Fruit fly (Drosophila melanogaster) whole organism, embryonic: Measurements from ENCODE around the gene UbcE2H.

Experiments used
- CG10366 ChIP-seq: fragments of 200-800 bp; sonication (Bioruptor generic); IDR thresholded peaks from 2 replicates; pipeline ENCODE4 v1.3.6; 2022; ENCODE audit warnings: missing biosample characterization, missing genetic modification characterization
- CG11247 ChIP-seq: fragments of 200-800 bp; sonication (Bioruptor generic); IDR thresholded peaks from 2 replicates; pipeline ENCODE4 v1.3.6; 2022; ENCODE audit warnings: missing biosample characterization, missing genetic modification characterization
- CG13894 ChIP-seq: fragments of 200-800 bp; sonication (Bioruptor generic); optimal IDR thresholded peaks from 3 replicates; lab custom pipeline; 2018; ENCODE audit warnings: missing biosample characterization, mild to moderate bottlenecking, missing genetic modification characterization, moderate library complexity
- CG14014 ChIP-seq: fragments of 200-800 bp; sonication (Bioruptor generic); IDR thresholded peaks from 2 replicates; pipeline ENCODE4 v1.3.6; 2022; ENCODE audit warnings: missing biosample characterization, missing genetic modification characterization
- CG14050 ChIP-seq: fragments of 200-800 bp; sonication (Bioruptor generic); IDR thresholded peaks from 3 replicates; pipeline ENCODE4 v1.3.6; 2022; ENCODE audit warnings: missing biosample characterization, missing genetic modification characterization
- CG1602 ChIP-seq: fragments of 200-800 bp; sonication (Bioruptor generic); optimal IDR thresholded peaks from 3 replicates; lab custom pipeline; 2016; ENCODE audit warnings: missing biosample characterization, missing genetic modification characterization
- CG16779 ChIP-seq: fragments of 200-800 bp; sonication (Bioruptor generic); IDR thresholded peaks from 2 replicates; pipeline ENCODE4 v1.3.6; 2022; ENCODE audit warnings: missing biosample characterization, missing genetic modification characterization
- CG17186 ChIP-seq: fragments of 200-800 bp; sonication (Bioruptor generic); optimal IDR thresholded peaks from 3 replicates; lab custom pipeline; 2017; ENCODE audit warnings: missing biosample characterization, missing genetic modification reagents, missing genetic modification characterization
- CG17385 ChIP-seq: fragments of 200-800 bp; sonication (Bioruptor generic); optimal IDR thresholded peaks from 3 replicates; lab custom pipeline; 2018; ENCODE audit warnings: missing biosample characterization, mild to moderate bottlenecking, missing genetic modification characterization
- CG17912 ChIP-seq: fragments of 200-800 bp; sonication (Bioruptor generic); optimal IDR thresholded peaks from 2 replicates; lab custom pipeline; 2018; ENCODE audit warnings: missing biosample characterization, mild to moderate bottlenecking, missing genetic modification characterization
- CG18476 ChIP-seq: fragments of 200-800 bp; sonication (Bioruptor generic); optimal IDR thresholded peaks from 2 replicates; lab custom pipeline; 2016; ENCODE audit warnings: missing biosample characterization, mild to moderate bottlenecking, missing genetic modification characterization
- CG18764 ChIP-seq: fragments of 200-800 bp; sonication (Bioruptor generic); optimal IDR thresholded peaks from 3 replicates; lab custom pipeline; 2016; ENCODE audit warnings: missing biosample characterization, missing genetic modification characterization
- CG2202 ChIP-seq: fragments of 200-800 bp; sonication (Bioruptor generic); optimal IDR thresholded peaks from 2 replicates; lab custom pipeline; 2018; ENCODE audit warnings: missing biosample characterization, mild to moderate bottlenecking, missing genetic modification characterization
- CG34224 ChIP-seq: fragments of 200-800 bp; sonication (Bioruptor generic); IDR thresholded peaks from 3 replicates; pipeline ENCODE4 v1.3.6; 2022; ENCODE audit warnings: missing biosample characterization, missing genetic modification characterization; ENCODE audit not compliant: partially characterized antibody
- CG34376 ChIP-seq: fragments of 200-800 bp; sonication (Bioruptor generic); optimal IDR thresholded peaks from 2 replicates; lab custom pipeline; 2018; ENCODE audit warnings: missing biosample characterization, mild to moderate bottlenecking, missing genetic modification characterization
- CG3838 ChIP-seq: fragments of 200-800 bp; sonication (Bioruptor generic); optimal IDR thresholded peaks from 3 replicates; lab custom pipeline; 2016; ENCODE audit warnings: missing biosample characterization, missing genetic modification characterization
- CG5180 ChIP-seq: fragments of 200-800 bp; sonication (Bioruptor generic); optimal IDR thresholded peaks from 3 replicates; lab custom pipeline; 2017; ENCODE audit warnings: missing biosample characterization, missing genetic modification characterization, mild to moderate bottlenecking, moderate library complexity, missing genetic modification reagents
- CG6689 ChIP-seq: fragments of 200-800 bp; sonication (Bioruptor generic); IDR thresholded peaks from 2 replicates; pipeline ENCODE4 v1.3.6; 2022; ENCODE audit warnings: missing biosample characterization, missing genetic modification characterization
- CG6791 ChIP-seq: fragments of 200-800 bp; sonication (Bioruptor generic); IDR thresholded peaks from 3 replicates; pipeline ENCODE4 v1.3.6; 2022; ENCODE audit warnings: missing biosample characterization, missing genetic modification characterization; ENCODE audit not compliant: partially characterized antibody
- CG7928 ChIP-seq: fragments of 200-800 bp; sonication (Bioruptor generic); optimal IDR thresholded peaks from 2 replicates; lab custom pipeline; 2017; ENCODE audit warnings: missing biosample characterization, mild to moderate bottlenecking, missing genetic modification characterization
- CG8281 ChIP-seq: fragments of 200-800 bp; sonication (Bioruptor generic); optimal IDR thresholded peaks from 2 replicates; lab custom pipeline; 2018; ENCODE audit warnings: missing biosample characterization, mild to moderate bottlenecking, missing genetic modification characterization, moderate library complexity
- CG9215 ChIP-seq: fragments of 200-800 bp; sonication (Bioruptor generic); IDR thresholded peaks from 2 replicates; pipeline ENCODE4 v1.3.6; 2022; ENCODE audit warnings: missing biosample characterization, missing genetic modification characterization
- CTCF ChIP-seq: fragments of 200-800 bp; sonication (Bioruptor generic); optimal IDR thresholded peaks from 2 replicates; lab custom pipeline; 2017; ENCODE audit warnings: missing biosample characterization, mild to moderate bottlenecking, missing genetic modification characterization, moderate library complexity
- D19A ChIP-seq: fragments of 200-800 bp; optimal IDR thresholded peaks from 3 replicates; lab custom pipeline; 2019; ENCODE audit warnings: missing biosample characterization, mild to moderate bottlenecking, missing genetic modification characterization, moderate library complexity
- Dip2 ChIP-seq: fragments of 200-800 bp; sonication (Bioruptor generic); IDR thresholded peaks from 2 replicates; pipeline ENCODE4 v1.3.6; 2022; ENCODE audit warnings: missing biosample characterization, missing genetic modification characterization
- HHEX ChIP-seq: fragments of 200-800 bp; sonication (Bioruptor generic); optimal IDR thresholded peaks from 3 replicates; lab custom pipeline; 2017; ENCODE audit warnings: missing biosample characterization, mild to moderate bottlenecking, missing genetic modification characterization, missing genetic modification reagents
- HLH3B ChIP-seq: fragments of 200-800 bp; sonication (Bioruptor generic); IDR thresholded peaks from 2 replicates; pipeline ENCODE4 v1.3.6; 2022; ENCODE audit warnings: missing biosample characterization, missing genetic modification characterization
- Hr78 ChIP-seq, 2 experiments: fragments of 200-800 bp in 1 of 2; fragments of >200 bp in 1 of 2; sonication (Bioruptor generic) in 1 of 2; optimal IDR thresholded peaks; 2 replicates each; lab custom pipeline; 2017 to 2019; ENCODE audit warnings: missing biosample characterization in 2 of 2, missing genetic modification characterization in 2 of 2, mild to moderate bottlenecking in 1 of 2, moderate library complexity in 1 of 2
- MTF-1 ChIP-seq: fragments of 200-800 bp; sonication (Bioruptor generic); optimal IDR thresholded peaks from 2 replicates; lab custom pipeline; 2018; ENCODE audit warnings: missing biosample characterization, mild to moderate bottlenecking, missing genetic modification characterization, borderline replicate concordance
- NK7.1 ChIP-seq: fragments of 200-800 bp; sonication (Bioruptor generic); optimal IDR thresholded peaks from 3 replicates; lab custom pipeline; 2016; ENCODE audit warnings: missing biosample characterization, missing genetic modification characterization
- Neu2 ChIP-seq: fragments of 200-800 bp; sonication (Bioruptor generic); optimal IDR thresholded peaks from 3 replicates; lab custom pipeline; 2016; ENCODE audit warnings: missing biosample characterization, missing genetic modification characterization, borderline replicate concordance
- Sin3A ChIP-seq: fragments of >200 bp; optimal IDR thresholded peaks from 2 replicates; lab custom pipeline; 2018
- Sox100B ChIP-seq: fragments of 200-800 bp; sonication (Bioruptor generic); optimal IDR thresholded peaks from 3 replicates; lab custom pipeline; 2018; ENCODE audit warnings: missing biosample characterization, mild to moderate bottlenecking, missing genetic modification characterization
- Stat92E ChIP-seq, 3 experiments: fragments of >200 bp in 2 of 3; fragments of 200-800 bp in 1 of 3; sonication (Bioruptor generic) in 1 of 3; optimal IDR thresholded peaks; 2 replicates each; lab custom pipeline; 2017 to 2019; ENCODE audit warnings: missing biosample characterization in 3 of 3, missing genetic modification characterization in 3 of 3, mild to moderate bottlenecking in 1 of 3, moderate library complexity in 1 of 3
- Xbp1 ChIP-seq: fragments of 200-800 bp; sonication (Bioruptor generic); optimal IDR thresholded peaks from 3 replicates; lab custom pipeline; 2016; ENCODE audit warnings: missing biosample characterization, mild to moderate bottlenecking, missing genetic modification characterization
- cwo ChIP-seq: fragments of 200-800 bp; sonication (Bioruptor generic); optimal IDR thresholded peaks from 3 replicates; lab custom pipeline; 2017; ENCODE audit warnings: missing biosample characterization, missing genetic modification characterization, mild to moderate bottlenecking, moderate library complexity, missing genetic modification reagents
- fd64A ChIP-seq: fragments of 200-800 bp; sonication (Bioruptor generic); optimal IDR thresholded peaks from 3 replicates; lab custom pipeline; 2018; ENCODE audit warnings: missing biosample characterization, mild to moderate bottlenecking, missing genetic modification characterization
- gro ChIP-seq: fragments of 200-800 bp; sonication (Bioruptor generic); optimal IDR thresholded peaks from 2 replicates; lab custom pipeline; 2016; ENCODE audit warnings: missing biosample characterization, missing genetic modification characterization
- jigr1 ChIP-seq: fragments of 200-800 bp; sonication (Bioruptor generic); IDR thresholded peaks from 3 replicates; pipeline ENCODE4 v1.3.6; 2022; ENCODE audit warnings: missing biosample characterization, missing genetic modification characterization
- jing ChIP-seq: fragments of 200-800 bp; sonication (Bioruptor generic); optimal IDR thresholded peaks from 2 replicates; lab custom pipeline; 2018; ENCODE audit warnings: missing biosample characterization, mild to moderate bottlenecking, missing genetic modification characterization
- nau ChIP-seq: fragments of 200-800 bp; sonication (Bioruptor generic); optimal IDR thresholded peaks from 3 replicates; lab custom pipeline; 2017; ENCODE audit warnings: missing biosample characterization, mild to moderate bottlenecking, missing genetic modification characterization, missing genetic modification reagents
- odd ChIP-seq: fragments of 200-800 bp; sonication (Bioruptor generic); optimal IDR thresholded peaks from 2 replicates; lab custom pipeline; 2017; ENCODE audit warnings: missing biosample characterization, mild to moderate bottlenecking, missing genetic modification characterization
- pfk ChIP-seq: fragments of 200-800 bp; sonication (Bioruptor generic); optimal IDR thresholded peaks from 2 replicates; lab custom pipeline; 2018; ENCODE audit warnings: missing biosample characterization, mild to moderate bottlenecking, missing genetic modification characterization, moderate library complexity
- ranshi ChIP-seq: fragments of 200-800 bp; sonication (Bioruptor generic); IDR thresholded peaks from 2 replicates; pipeline ENCODE4 v1.3.6; 2022; ENCODE audit warnings: missing biosample characterization, missing genetic modification characterization
- shn ChIP-seq: fragments of 200-800 bp; sonication (Bioruptor generic); optimal IDR thresholded peaks from 3 replicates; lab custom pipeline; 2016; ENCODE audit warnings: missing biosample characterization, missing genetic modification characterization
- tap ChIP-seq: fragments of 200-800 bp; optimal IDR thresholded peaks from 3 replicates; lab custom pipeline; 2019; ENCODE audit warnings: missing biosample characterization, mild to moderate bottlenecking, missing genetic modification characterization, moderate library complexity
- tin ChIP-seq: fragments of 200-800 bp; sonication (Bioruptor generic); optimal IDR thresholded peaks from 3 replicates; lab custom pipeline; 2016; ENCODE audit warnings: missing biosample characterization, missing genetic modification characterization
- trem ChIP-seq: fragments of 200-800 bp; optimal IDR thresholded peaks from 3 replicates; lab custom pipeline; 2019; ENCODE audit warnings: missing biosample characterization, mild to moderate bottlenecking, missing genetic modification characterization, moderate library complexity
- unc-4 ChIP-seq: fragments of 200-800 bp; sonication (Bioruptor generic); IDR thresholded peaks from 2 replicates; pipeline ENCODE4 v1.3.6; 2022; ENCODE audit warnings: missing biosample characterization, missing genetic modification characterization; ENCODE audit not compliant: partially characterized antibody
- usp ChIP-seq: fragments of >200 bp; optimal IDR thresholded peaks from 2 replicates; lab custom pipeline; 2017; ENCODE audit warnings: missing biosample characterization, missing genetic modification characterization
- yki ChIP-seq: fragments of >200 bp; optimal IDR thresholded peaks from 3 replicates; lab custom pipeline; 2018
- z ChIP-seq: fragments of 200-800 bp; sonication (Bioruptor generic); IDR thresholded peaks from 3 replicates; pipeline ENCODE4 v1.3.6; 2022; ENCODE audit warnings: missing biosample characterization, missing genetic modification characterization

The UbcE2H gene

dm6 chrX:8093722-8094177 is at the start of gene UbcE2H (continued):
- TF ChIP-seq CG34376 (GFP tag; lab: Kevin White, UChicago) (no peak), usp (GFP tag; lab: Kevin White, UChicago) (no peak), CG14050 (GFP tag; lab: Robert Waterston, UW) (no peak), odd (GFP tag; lab: Kevin White, UChicago) (no peak), CG17186 (GFP tag; lab: Kevin White, UChicago) (peak; percentile 23), CG5180 (no peak), D19A (no peak), tin (no peak), jing (GFP tag; lab: Kevin White, UChicago) (no peak), CG13894 (tag; lab: Kevin White, UChicago) (no peak), HLH3B (GFP tag; lab: Robert Waterston, UW) (no peak), fd64A (GFP tag; lab: Kevin White, UChicago) (no peak), CG3838 (GFP tag; lab: Kevin White, UChicago) (no peak), MTF-1 (GFP tag; lab: Kevin White, UChicago) (no peak), CG18764 (GFP tag; lab: Kevin White, UChicago) (no peak), Neu2 (GFP tag; lab: Kevin White, UChicago) (no peak), HHEX (GFP tag; lab: Kevin White, UChicago) (peak; percentile 27), jigr1 (GFP tag; lab: Robert Waterston, UW) (no peak), CG9215 (no peak), CG6791 (no peak), nau (GFP tag; lab: Kevin White, UChicago) (no peak), CTCF (GFP tag; lab: Kevin White, UChicago) (peak; percentile 61), cwo (GFP tag; lab: Kevin White, UChicago) (no peak), pfk (no peak), NK7.1 (GFP tag; lab: Kevin White, UChicago) (no peak), CG34224 (GFP tag; lab: Robert Waterston, UW) (no peak), Xbp1 (GFP tag; lab: Kevin White, UChicago) (no peak), Sox100B (GFP tag; lab: Kevin White, UChicago) (no peak), shn (GFP tag; lab: Kevin White, UChicago) (no peak), Dip2 (no peak), CG6689 (no peak), CG10366 (GFP tag; lab: Robert Waterston, UW) (no peak), Hr78 (GFP tag; optimal IDR thresholded peaks at IDR 0.05; lab: Kevin White, UChicago) (peak in 1 of 2 experiments; percentile 30), CG17385 (GFP tag; lab: Kevin White, UChicago) (no peak), Stat92E (GFP tag; optimal IDR thresholded peaks at IDR 0.05; lab: Kevin White, UChicago) (no peak), ranshi (no peak), CG1602 (no peak), tap (tag; lab: Kevin White, UChicago) (no peak), z (GFP tag; lab: Robert Waterston, UW) (no peak), CG18476 (GFP tag; lab: Kevin White, UChicago) (no peak), trem (peak; percentile 63), CG11247 (GFP tag; lab: Robert Waterston, UW) (no peak), CG2202 (no peak), CG14014 (GFP tag; lab: Robert Waterston, UW) (no peak), yki (lab: Kevin White, UChicago) (no peak), unc-4 (no peak), CG8281 (tag; lab: Kevin White, UChicago) (no peak), gro (GFP tag; lab: Kevin White, UChicago) (no peak), CG17912 (GFP tag; lab: Kevin White, UChicago) (no peak), Sin3A (lab: Kevin White, UChicago) (no peak), CG7928 (GFP tag; lab: Kevin White, UChicago) (no peak), CG16779 (GFP tag; lab: Robert Waterston, UW) (no peak)
